Worm (Caenorhabditis elegans) whole organism, L4 larva: ENCODE results near the gene str-2.
A peak's percentile ranks its signal among the peaks of the same experiment; 100 is the strongest.

ENCODE experiments used
- D1046.2 ChIP-seq: fragments of 200-800 bp; sonication (Bioruptor generic); IDR thresholded peaks from 2 replicates; pipeline ENCODE4 v1.3.6; 2022; ENCODE audit warnings: missing genetic modification characterization, missing compliant biosample characterization
- F10B5.3 ChIP-seq: sonication (generic microtip); optimal IDR thresholded peaks from 2 replicates; lab custom pipeline; 2016; ENCODE audit warnings: mild to moderate bottlenecking, missing genetic modification characterization, missing compliant biosample characterization
- F37D6.2 ChIP-seq: sonication (generic microtip); optimal IDR thresholded peaks from 2 replicates; lab custom pipeline; 2016; ENCODE audit warnings: mild to moderate bottlenecking, missing genetic modification characterization, missing compliant biosample characterization
- F49E8.2 ChIP-seq: sonication (generic microtip); optimal IDR thresholded peaks from 2 replicates; lab custom pipeline; 2016; ENCODE audit warnings: missing compliant biosample characterization, mild to moderate bottlenecking, missing genetic modification characterization, borderline replicate concordance
- T20F7.1 ChIP-seq: fragments of 200-800 bp; sonication (Bioruptor generic); optimal IDR thresholded peaks from 2 replicates; lab custom pipeline; 2018; ENCODE audit warnings: mild to moderate bottlenecking, missing genetic modification characterization, missing compliant biosample characterization
- T26A8.4 ChIP-seq: fragments of 200-800 bp; sonication (Bioruptor generic); IDR thresholded peaks from 2 replicates; pipeline ENCODE4 v1.3.6; 2022; ENCODE audit warnings: missing genetic modification characterization, missing compliant biosample characterization
- ZK546.5 ChIP-seq, 2 experiments: sonication (generic microtip); optimal IDR thresholded peaks; 2 replicates each; lab custom pipeline; 2017; ENCODE audit warnings: missing biosample characterization in 2 of 2, missing genetic modification characterization in 2 of 2
- attf-4 ChIP-seq: sonication (generic microtip); optimal IDR thresholded peaks from 3 replicates; lab custom pipeline; 2017; ENCODE audit warnings: missing biosample characterization, missing genetic modification characterization
- ceh-20 ChIP-seq: fragments of 200-800 bp; sonication (Bioruptor generic); IDR thresholded peaks from 2 replicates; pipeline ENCODE4 v1.3.6; 2022; ENCODE audit warnings: missing genetic modification reagents, missing genetic modification characterization, missing compliant biosample characterization
- ceh-44 ChIP-seq: fragments of 200-800 bp; sonication (Bioruptor generic); IDR thresholded peaks from 2 replicates; pipeline ENCODE4 v1.3.6; 2022; ENCODE audit warnings: missing genetic modification reagents, missing genetic modification characterization, missing compliant biosample characterization
- ceh-82 ChIP-seq: sonication (generic microtip); optimal IDR thresholded peaks from 2 replicates; lab custom pipeline; 2017; ENCODE audit warnings: missing biosample characterization, missing genetic modification characterization
- cey-2 ChIP-seq: sonication (generic microtip); optimal IDR thresholded peaks from 3 replicates; lab custom pipeline; 2017; ENCODE audit warnings: missing genetic modification characterization, mild to moderate bottlenecking, missing compliant biosample characterization, antibody characterized with exemption, borderline replicate concordance; ENCODE audit not compliant: insufficient read depth
- daf-12 ChIP-seq: fragments of 150-350 bp; optimal IDR thresholded peaks from 2 replicates; lab custom pipeline; 2014; ENCODE audit warnings: missing biosample characterization, missing genetic modification reagents, missing genetic modification characterization
- daf-19 ChIP-seq: fragments of 200-800 bp; sonication (Bioruptor generic); conservative IDR thresholded peaks from 2 replicates; pipeline ENCODE4 v1.3.6; 2022; ENCODE audit warnings: missing genetic modification characterization, missing compliant biosample characterization
- dmd-8 ChIP-seq: fragments of 200-800 bp; sonication (Bioruptor generic); IDR thresholded peaks from 2 replicates; pipeline ENCODE4 v1.3.6; 2022; ENCODE audit warnings: missing genetic modification characterization, missing compliant biosample characterization
- dmd-9 ChIP-seq: fragments of 200-800 bp; sonication (Bioruptor generic); IDR thresholded peaks from 2 replicates; pipeline ENCODE4 v1.3.6; 2022; ENCODE audit warnings: missing genetic modification reagents, missing genetic modification characterization, missing compliant biosample characterization
- duxl-1 ChIP-seq: sonication (generic microtip); optimal IDR thresholded peaks from 2 replicates; lab custom pipeline; 2016; ENCODE audit warnings: mild to moderate bottlenecking, missing genetic modification characterization, moderate library complexity, missing compliant biosample characterization; ENCODE audit not compliant: poor library complexity
- dve-1 ChIP-seq: sonication (generic microtip); optimal IDR thresholded peaks from 2 replicates; lab custom pipeline; 2017; ENCODE audit warnings: antibody characterized with exemption, mild to moderate bottlenecking, missing genetic modification characterization, missing compliant biosample characterization; ENCODE audit not compliant: insufficient read depth
- egl-27 ChIP-seq: sonication (generic microtip); optimal IDR thresholded peaks from 3 replicates; lab custom pipeline; 2017; ENCODE audit warnings: missing biosample characterization, missing genetic modification reagents, missing genetic modification characterization
- egl-43 ChIP-seq: fragments of 200-800 bp; sonication (Bioruptor generic); IDR thresholded peaks from 2 replicates; pipeline ENCODE4 v1.3.6; 2022; ENCODE audit warnings: missing genetic modification reagents, missing genetic modification characterization, missing compliant biosample characterization
- lim-7 ChIP-seq: fragments of 200-800 bp; sonication (Bioruptor generic); IDR thresholded peaks from 2 replicates; pipeline ENCODE4 v1.3.6; 2022; ENCODE audit warnings: missing genetic modification characterization, missing compliant biosample characterization
- lin-29 ChIP-seq: fragments of 200-800 bp; sonication (Bioruptor generic); IDR thresholded peaks from 2 replicates; pipeline ENCODE4 v1.3.6; 2022; ENCODE audit warnings: missing genetic modification reagents, missing genetic modification characterization, missing compliant biosample characterization
- lin-39 ChIP-seq: fragments of 150-350 bp; optimal IDR thresholded peaks from 2 replicates; lab custom pipeline; 2014; ENCODE audit warnings: missing biosample characterization, missing genetic modification reagents, missing genetic modification characterization
- lir-3 ChIP-seq: sonication (generic microtip); optimal IDR thresholded peaks from 2 replicates; lab custom pipeline; 2016; ENCODE audit warnings: mild to moderate bottlenecking, missing genetic modification characterization, missing compliant biosample characterization
- mep-1 ChIP-seq: fragments of 150-350 bp; sonication (generic microtip); optimal IDR thresholded peaks from 3 replicates; lab custom pipeline; 2014; ENCODE audit warnings: missing biosample characterization, missing genetic modification characterization
- mxl-2 ChIP-seq: fragments of 200-800 bp; sonication (Bioruptor generic); conservative IDR thresholded peaks from 2 replicates; pipeline ENCODE4 v1.3.6; 2022; ENCODE audit warnings: missing genetic modification reagents, missing genetic modification characterization, missing compliant biosample characterization
- nhr-11 ChIP-seq: fragments of 150-350 bp; optimal IDR thresholded peaks from 2 replicates; lab custom pipeline; 2014; ENCODE audit warnings: missing biosample characterization, missing genetic modification characterization
- nhr-237 ChIP-seq: sonication (generic microtip); optimal IDR thresholded peaks from 2 replicates; lab custom pipeline; 2017; ENCODE audit warnings: missing biosample characterization, missing genetic modification characterization
- nhr-28 ChIP-seq: fragments of 150-350 bp; optimal IDR thresholded peaks from 2 replicates; lab custom pipeline; 2014; ENCODE audit warnings: missing biosample characterization, missing genetic modification characterization
- nhr-41 ChIP-seq: fragments of 200-800 bp; sonication (Bioruptor generic); IDR thresholded peaks from 2 replicates; pipeline ENCODE4 v1.3.6; 2022; ENCODE audit warnings: missing genetic modification reagents, missing genetic modification characterization, missing compliant biosample characterization
- nhr-48 ChIP-seq: sonication (generic microtip); optimal IDR thresholded peaks from 2 replicates; lab custom pipeline; 2016; ENCODE audit warnings: mild to moderate bottlenecking, missing genetic modification characterization, missing compliant biosample characterization
- nhr-6 ChIP-seq: fragments of 150-350 bp; optimal IDR thresholded peaks from 2 replicates; lab custom pipeline; 2014; ENCODE audit warnings: missing biosample characterization, missing genetic modification characterization
- nhr-77 ChIP-seq: fragments of 150-350 bp; optimal IDR thresholded peaks from 2 replicates; lab custom pipeline; 2014; ENCODE audit warnings: missing biosample characterization, missing genetic modification characterization
- pha-4 ChIP-seq, 2 experiments: fragments of 150-350 bp in 1 of 2; fragments of 200-800 bp in 1 of 2; sonication (Bioruptor generic) in 1 of 2; IDR thresholded peaks in 1 of 2; optimal IDR thresholded peaks in 1 of 2; 2 replicates each; pipeline versions ENCODE4 v1.3.6 to Lab custom; 2014 to 2022; ENCODE audit warnings: missing genetic modification characterization in 2 of 2, missing genetic modification reagents in 2 of 2, missing biosample characterization in 1 of 2, missing compliant biosample characterization in 1 of 2
- php-3 ChIP-seq: fragments of 200-800 bp; sonication (Bioruptor generic); IDR thresholded peaks from 2 replicates; pipeline ENCODE4 v1.3.6; 2022; ENCODE audit warnings: missing genetic modification reagents, missing genetic modification characterization, missing compliant biosample characterization
- rbr-2 ChIP-seq: sonication (generic microtip); optimal IDR thresholded peaks from 2 replicates; lab custom pipeline; 2016; ENCODE audit warnings: missing genotype, missing genetic modification characterization, missing compliant biosample characterization
- sdz-12 ChIP-seq: fragments of 200-800 bp; sonication (Bioruptor generic); optimal IDR thresholded peaks from 2 replicates; lab custom pipeline; 2018; ENCODE audit warnings: mild to moderate bottlenecking, missing genetic modification characterization, missing compliant biosample characterization
- set-16 ChIP-seq: fragments of 200-800 bp; sonication (Bioruptor generic); IDR thresholded peaks from 2 replicates; pipeline ENCODE4 v1.3.6; 2022; ENCODE audit warnings: missing genetic modification reagents, missing genetic modification characterization, missing compliant biosample characterization
- snpc-1.2 ChIP-seq: fragments of 200-800 bp; sonication (Bioruptor generic); IDR thresholded peaks from 2 replicates; pipeline ENCODE4 v1.3.6; 2022; ENCODE audit warnings: missing genetic modification reagents, missing genetic modification characterization, missing compliant biosample characterization
- snpc-4 ChIP-seq: fragments of 150-350 bp; optimal IDR thresholded peaks from 2 replicates; lab custom pipeline; 2014; ENCODE audit warnings: missing biosample characterization, missing genetic modification characterization
- spr-1 ChIP-seq: sonication (generic microtip); optimal IDR thresholded peaks from 2 replicates; lab custom pipeline; 2016; ENCODE audit warnings: mild to moderate bottlenecking, missing genetic modification characterization, missing compliant biosample characterization
- spr-3 ChIP-seq: fragments of 200-800 bp; sonication (Bioruptor generic); optimal IDR thresholded peaks from 2 replicates; lab custom pipeline; 2018; ENCODE audit warnings: mild to moderate bottlenecking, missing genetic modification characterization, missing compliant biosample characterization
- unc-62 ChIP-seq, 3 experiments: fragments of 150-350 bp in 1 of 3; sonication (generic microtip); optimal IDR thresholded peaks in 2 of 3; peaks in 1 of 3; 1 replicate in 1 of 3; 2 replicates in 2 of 3; lab custom pipeline; 2014 to 2017; ENCODE audit warnings: missing biosample characterization in 3 of 3, missing genetic modification characterization in 3 of 3, missing genetic modification reagents in 3 of 3, missing genotype in 1 of 3
- zag-1 ChIP-seq: fragments of 150-350 bp; optimal IDR thresholded peaks from 2 replicates; lab custom pipeline; 2014; ENCODE audit warnings: missing biosample characterization, missing genetic modification characterization
- zfp-3 ChIP-seq: fragments of 200-800 bp; sonication (Bioruptor generic); conservative IDR thresholded peaks from 2 replicates; pipeline ENCODE4 v1.3.6; 2022; ENCODE audit warnings: missing genetic modification reagents, missing genetic modification characterization, missing compliant biosample characterization
- zip-11 ChIP-seq: fragments of 200-800 bp; sonication (Bioruptor generic); IDR thresholded peaks from 2 replicates; pipeline ENCODE4 v1.3.6; 2022; ENCODE audit warnings: missing genetic modification characterization, missing compliant biosample characterization
- zip-2 ChIP-seq: fragments of 150-350 bp; optimal IDR thresholded peaks from 2 replicates; lab custom pipeline; 2014; ENCODE audit warnings: missing biosample characterization, missing genetic modification characterization

The str-2 gene

ce11 chrV:9789657-9790261 is 34.3 kb downstream of the str-2 start, which contains the start of gene ztf-7 (continued):
- TF ChIP-seq cey-2 (tag; lab: Kevin White, UChicago) = no peak
- peak; percentile 85 for TF ChIP-seq daf-19 (GFP tag; lab: Robert Waterston, UW)
- no peak for TF ChIP-seq ceh-82 (tag; lab: Kevin White, UChicago)
- peak; percentile 91 for TF ChIP-seq T20F7.1 (GFP tag; lab: Kevin White, UChicago)
- TF ChIP-seq mxl-2 (GFP tag; lab: Robert Waterston, UW) = peak; percentile 77
- peak; percentile 82 for TF ChIP-seq duxl-1 (tag; lab: Kevin White, UChicago)
- TF ChIP-seq mep-1 (tag; lab: Kevin White, UChicago) = peak; percentile 97
- no peak for TF ChIP-seq egl-27 (tag; lab: Kevin White, UChicago)
- no peak for TF ChIP-seq egl-43 (GFP tag; lab: Robert Waterston, UW)
- TF ChIP-seq ceh-44 (GFP tag; lab: Robert Waterston, UW) = no peak
- peak; percentile 87 for TF ChIP-seq spr-3
- no peak for TF ChIP-seq zip-11 (GFP tag; lab: Robert Waterston, UW)
- peak; percentile 96 for TF ChIP-seq T26A8.4
- no peak for TF ChIP-seq ZK546.5 (tag; optimal IDR thresholded peaks at IDR 0.05; lab: Kevin White, UChicago)
- peak; percentile 79 for TF ChIP-seq F10B5.3 (tag; lab: Kevin White, UChicago)
- peak; percentile 91 for TF ChIP-seq spr-1 (tag; lab: Kevin White, UChicago)
- no peak for TF ChIP-seq attf-4
- TF ChIP-seq snpc-1.2 (GFP tag; lab: Robert Waterston, UW) = 0 out of 2 replicates have a peak, but pooled peaks have one; percentile 18
- peak; percentile 98 for TF ChIP-seq nhr-11 (tag; lab: Kevin White, UChicago)
- no peak for TF ChIP-seq daf-12 (tag; lab: Kevin White, UChicago)
- TF ChIP-seq F49E8.2 (tag; lab: Kevin White, UChicago) = peak; percentile 51
- TF ChIP-seq rbr-2 = peak; percentile 95
- peak; percentile 87 for TF ChIP-seq nhr-6 (tag; lab: Kevin White, UChicago)
- TF ChIP-seq lin-29 = peak; percentile 85
- peak; percentile 80; the same call in 1 of the 2 replicates for TF ChIP-seq dmd-9 (GFP tag; lab: Robert Waterston, UW)
- no peak for TF ChIP-seq dmd-8 (GFP tag; lab: Robert Waterston, UW)
- no peak for TF ChIP-seq sdz-12 (GFP tag; lab: Kevin White, UChicago)
- no peak for TF ChIP-seq zag-1 (tag; lab: Kevin White, UChicago)
- TF ChIP-seq php-3 (GFP tag; lab: Robert Waterston, UW) = peak; percentile 94
- peak; percentile 98 for TF ChIP-seq dve-1 (tag; lab: Kevin White, UChicago)
- TF ChIP-seq nhr-28 (tag; lab: Kevin White, UChicago) = peak; percentile 96
- TF ChIP-seq ceh-20 (GFP tag; lab: Robert Waterston, UW) = peak; percentile 96
- peak; percentile 93 for TF ChIP-seq zfp-3 (GFP tag; lab: Robert Waterston, UW)
- TF ChIP-seq, all 104 proteins: peak for 63

ce11 chrV:9786721-9787131 is 37.3 kb downstream of the str-2 start, which contains the start of gene F46B6.6:
Gene F46B6.6, minus strand, starts transcription at chrV:9786868.
- TF ChIP-seq T20F7.1 (GFP tag; lab: Kevin White, UChicago) (no peak), F37D6.2 (no peak), spr-1 (tag; lab: Kevin White, UChicago) (no peak), nhr-28 (tag; lab: Kevin White, UChicago) (no peak), lim-7 (GFP tag; lab: Robert Waterston, UW) (no peak), pha-4 (GFP tag; IDR thresholded peaks at IDR 0.05; lab: Robert Waterston, UW) (no peak), pha-4 (tag; optimal IDR thresholded peaks at IDR 0.05; lab: Kevin White, UChicago) (no peak), nhr-77 (tag; lab: Kevin White, UChicago) (no peak), zip-2 (tag; lab: Kevin White, UChicago) (no peak), mxl-2 (GFP tag; lab: Robert Waterston, UW) (no peak), spr-3 (peak; percentile 24), snpc-4 (tag; lab: Kevin White, UChicago) (no peak), set-16 (no peak), nhr-11 (tag; lab: Kevin White, UChicago) (no peak), nhr-237 (tag; lab: Kevin White, UChicago) (no peak), unc-62 (GFP tag; optimal IDR thresholded peaks at IDR 0.05 in 1 of 2; lab: Kevin White, UChicago) (peak in 1 of 2 experiments; percentile 49), unc-62 (tag; optimal IDR thresholded peaks at IDR 0.05; lab: Kevin White, UChicago) (no peak), nhr-41 (GFP tag; lab: Robert Waterston, UW) (no peak), D1046.2 (GFP tag; lab: Robert Waterston, UW) (no peak), nhr-48 (tag; lab: Kevin White, UChicago) (peak; percentile 19), lir-3 (no peak), snpc-1.2 (GFP tag; lab: Robert Waterston, UW) (peak; percentile 44; the same call in 1 of the 2 replicates), lin-39 (no peak), dve-1 (tag; lab: Kevin White, UChicago) (peak; percentile 3)
